Worm (Caenorhabditis elegans): ENCODE measurements around the gene Y69H2.3.

Gene Y69H2.3

ce11 chrV:18667179-18667578 is 3.3 kb upstream of the Y69H2.3 start:
- TF ChIP-seq aha-1 (tag): peak; percentile 92
- TF ChIP-seq nhr-237 (tag; optimal IDR thresholded peaks at IDR 0.05): no peak
- no peak for TF ChIP-seq saeg-2 (GFP tag; IDR thresholded peaks at IDR 0.05)

ce11 chrV:18662333-18662732 is 1.6 kb downstream of the Y69H2.3 start:
- peak; percentile 95 for TF ChIP-seq aha-1 (tag)
- no peak for TF ChIP-seq egl-43 (GFP tag; IDR thresholded peaks at IDR 0.05)
- no peak for TF ChIP-seq ces-1 (GFP tag; optimal IDR thresholded peaks at IDR 0.05)
- TF ChIP-seq php-3 (GFP tag; IDR thresholded peaks at IDR 0.05): no peak

- no peak for TF ChIP-seq aly-2 (tag; optimal IDR thresholded peaks at IDR 0.05)
- peak; percentile 57; the same call in 1 of the 2 replicates for TF ChIP-seq set-16 (GFP tag; IDR thresholded peaks at IDR 0.05)
These were observed 5.0 kb downstream of the Y69H2.3 start for ce11 chrV:18658914-18659313.

DNA sequence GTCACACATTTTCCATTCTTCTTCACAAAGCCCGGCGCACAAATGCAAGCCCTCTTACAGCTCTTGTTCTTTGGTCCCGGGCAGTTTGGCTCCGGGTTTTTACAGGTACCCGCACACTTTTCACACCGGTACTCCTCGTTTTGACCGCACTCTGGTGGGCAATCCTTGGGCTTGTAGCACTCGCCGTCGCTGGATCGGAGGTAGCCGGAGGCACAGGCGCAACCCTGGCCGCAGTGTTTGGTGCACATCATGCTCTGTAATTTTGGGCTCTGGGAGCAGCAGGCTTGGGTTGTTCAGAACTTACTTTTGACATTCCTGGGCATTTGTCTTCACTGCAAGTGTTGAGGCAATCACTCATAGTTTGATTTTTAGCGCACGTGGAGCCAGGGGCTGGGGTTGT is 6.5 kb downstream of the Y69H2.3 start:
- TF ChIP-seq ztf-7 (tag; optimal IDR thresholded peaks at IDR 0.05): no peak
- TF ChIP-seq daf-16 (GFP tag; optimal IDR thresholded peaks at IDR 0.05): no peak
- no peak for TF ChIP-seq daf-16 (tag; optimal IDR thresholded peaks at IDR 0.05)
- no peak for TF ChIP-seq lin-1 (GFP tag; IDR thresholded peaks at IDR 0.05)
- no peak for TF ChIP-seq snpc-4 (tag; optimal IDR thresholded peaks at IDR 0.05)
- TF ChIP-seq set-16 (GFP tag; IDR thresholded peaks at IDR 0.05): peak; percentile 67

DNA sequence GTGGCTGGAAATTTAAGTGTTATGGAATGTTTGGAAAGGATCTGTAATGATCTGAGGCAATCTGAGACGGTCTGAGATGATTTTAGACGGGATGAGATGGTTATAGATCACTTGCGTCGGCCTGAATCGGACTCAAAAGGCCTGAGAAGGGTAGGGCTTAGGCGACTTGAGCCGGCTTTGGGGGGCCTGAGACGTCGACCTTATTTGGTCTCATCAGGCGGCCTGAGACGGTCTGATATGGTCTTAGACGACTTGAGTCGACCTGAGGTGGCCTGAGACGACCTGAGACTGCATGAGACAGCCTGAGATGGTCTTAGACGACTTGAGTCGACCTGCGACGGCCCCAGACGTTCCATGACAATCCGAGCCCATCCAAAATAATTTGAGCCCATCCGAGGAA is 7.6 kb downstream of the Y69H2.3 start:
- TF ChIP-seq ama-1 (optimal IDR thresholded peaks at IDR 0.05): no peak
- TF ChIP-seq madf-9 (GFP tag; conservative IDR thresholded peaks at IDR 0.05): no peak
- no peak for TF ChIP-seq fos-1 (tag; optimal IDR thresholded peaks at IDR 0.05)
- TF ChIP-seq set-16 (GFP tag; IDR thresholded peaks at IDR 0.05): peak; percentile 61

- no peak for TF ChIP-seq zag-1 (tag; optimal IDR thresholded peaks at IDR 0.05)
- TF ChIP-seq daf-16 (GFP tag; optimal IDR thresholded peaks at IDR 0.05): no peak
- TF ChIP-seq daf-16 (tag; optimal IDR thresholded peaks at IDR 0.05): no peak
- TF ChIP-seq lim-7 (GFP tag; IDR thresholded peaks at IDR 0.05): no peak
- no peak for TF ChIP-seq nhr-77 (tag; optimal IDR thresholded peaks at IDR 0.05)
- TF ChIP-seq mdl-1 (tag; optimal IDR thresholded peaks at IDR 0.05): no peak
- no peak for TF ChIP-seq egl-27 (tag; optimal IDR thresholded peaks at IDR 0.05)
- no peak for TF ChIP-seq fkh-10 (GFP tag; optimal IDR thresholded peaks at IDR 0.05)
- TF ChIP-seq hmg-1.1 (GFP tag; IDR thresholded peaks at IDR 0.05): no peak
- TF ChIP-seq dmd-6 (GFP tag; IDR thresholded peaks at IDR 0.05): no peak
- no peak for TF ChIP-seq unc-130 (GFP tag; optimal IDR thresholded peaks at IDR 0.05)
- TF ChIP-seq lin-39 (tag; optimal IDR thresholded peaks at IDR 0.05): no peak
- TF ChIP-seq php-3 (GFP tag; IDR thresholded peaks at IDR 0.05): no peak
- no peak for TF ChIP-seq ztf-11 (tag; optimal IDR thresholded peaks at IDR 0.05)
- TF ChIP-seq saeg-2 (GFP tag; IDR thresholded peaks at IDR 0.05): no peak
These were observed 13.9 kb downstream of the Y69H2.3 start, which contains the start of gene egas-2 for ce11 chrV:18650043-18650442. TSS of gene egas-2 (plus strand) at chrV:18650343.

- peak; percentile 70 for TF ChIP-seq ceh-28 (tag; optimal IDR thresholded peaks at IDR 0.05)
- TF ChIP-seq php-3 (GFP tag; IDR thresholded peaks at IDR 0.05): no peak
These were observed 19.7 kb downstream of the Y69H2.3 start for ce11 chrV:18644258-18644657.

DNA sequence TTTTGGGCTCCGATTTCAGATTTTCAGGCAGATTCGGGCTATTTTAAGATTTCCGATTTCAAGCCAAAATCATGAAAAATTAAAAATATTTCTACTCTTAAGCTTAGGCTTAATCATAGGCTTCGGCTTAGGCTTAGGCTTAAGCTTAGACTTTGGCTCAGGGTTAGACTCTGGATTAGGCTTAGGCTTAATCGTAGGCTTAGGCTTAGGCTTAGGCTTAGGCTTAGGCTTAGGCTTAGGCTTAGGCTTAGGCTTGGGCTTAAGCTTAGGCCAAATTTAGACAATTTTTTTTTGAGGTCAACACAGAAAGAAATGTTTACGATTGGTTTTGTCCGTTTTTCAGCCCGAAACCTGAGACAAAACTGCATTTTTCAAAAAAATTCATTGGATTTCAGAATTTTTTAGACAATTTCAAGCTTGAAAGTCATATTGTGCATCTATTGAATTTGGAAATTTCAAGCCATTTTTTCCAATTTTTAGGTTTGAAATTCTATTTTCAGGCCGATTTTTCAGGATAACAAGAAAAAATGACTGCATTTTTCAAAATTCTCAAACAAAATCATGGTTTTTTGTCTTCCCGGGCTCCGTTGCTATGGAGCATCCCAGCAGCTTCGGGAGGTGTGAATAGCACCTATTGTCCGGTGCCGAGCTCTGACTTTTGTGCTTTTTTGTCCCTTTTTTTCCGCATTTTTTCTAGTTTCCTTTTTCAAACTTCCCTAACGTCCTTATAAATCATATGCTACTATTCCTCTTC is 24.1 kb downstream of the Y69H2.3 start, which contains the start of gene egas-1:
TSS of gene egas-1 (plus strand) at position 704 of the 754 bp plus-strand sequence.
- TF ChIP-seq T20F7.1 (GFP tag; optimal IDR thresholded peaks at IDR 0.05): no peak
- TF ChIP-seq ztf-7 (tag; optimal IDR thresholded peaks at IDR 0.05): no peak
- no peak for TF ChIP-seq mxl-3 (GFP tag; optimal IDR thresholded peaks at IDR 0.05)
- peak; percentile 33 for TF ChIP-seq mep-1 (tag; optimal IDR thresholded peaks at IDR 0.05)
- TF ChIP-seq jun-1 (tag; optimal IDR thresholded peaks at IDR 0.05): no peak
- TF ChIP-seq mdt-29 (GFP tag; IDR thresholded peaks at IDR 0.05): no peak
- no peak for TF ChIP-seq zfp-2 (tag; optimal IDR thresholded peaks at IDR 0.05)
- no peak for TF ChIP-seq mdl-1 (tag; optimal IDR thresholded peaks at IDR 0.05)
- TF ChIP-seq pqm-1 (tag; optimal IDR thresholded peaks at IDR 0.05): no peak
- TF ChIP-seq ztf-11 (tag; optimal IDR thresholded peaks at IDR 0.05): no peak
- no peak for TF ChIP-seq snpc-4 (tag; optimal IDR thresholded peaks at IDR 0.05)
- TF ChIP-seq nhr-76 (tag; optimal IDR thresholded peaks at IDR 0.05): no peak
- TF ChIP-seq nhr-102 (tag; optimal IDR thresholded peaks at IDR 0.05): no peak
- TF ChIP-seq aly-2 (tag; optimal IDR thresholded peaks at IDR 0.05): no peak
- TF ChIP-seq unc-130 (GFP tag; optimal IDR thresholded peaks at IDR 0.05): no peak
- no peak for TF ChIP-seq lin-15B (tag; optimal IDR thresholded peaks at IDR 0.05)
- peak; percentile 54 for TF ChIP-seq aha-1 (tag)
- TF ChIP-seq skn-1 (tag; optimal IDR thresholded peaks at IDR 0.05): no peak

Measured in whole organism, L4 larva.